Worm (Caenorhabditis elegans) whole organism, L3 larva: Measurements from ENCODE around the gene grl-12.

Experiments
- ZK546.5 ChIP-seq: sonication (generic microtip); optimal IDR thresholded peaks from 2 replicates; lab custom pipeline; 2017; ENCODE audit warnings: missing biosample characterization, missing genetic modification characterization
- ama-1 ChIP-seq: fragments of 150-350 bp; optimal IDR thresholded peaks from 2 replicates; lab custom pipeline; 2018
- ceh-16 ChIP-seq: sonication (generic microtip); optimal IDR thresholded peaks from 2 replicates; lab custom pipeline; 2017; ENCODE audit warnings: missing biosample characterization, missing genetic modification characterization
- ceh-28 ChIP-seq: fragments of 150-350 bp; optimal IDR thresholded peaks from 2 replicates; lab custom pipeline; 2014; ENCODE audit warnings: missing biosample characterization, missing genetic modification reagents, missing genetic modification characterization
- ceh-82 ChIP-seq: fragments of 150-350 bp; optimal IDR thresholded peaks from 2 replicates; lab custom pipeline; 2014; ENCODE audit warnings: missing biosample characterization, missing genetic modification characterization
- ceh-9 ChIP-seq: sonication (generic microtip); optimal IDR thresholded peaks from 2 replicates; lab custom pipeline; 2018; ENCODE audit warnings: missing biosample characterization, missing genetic modification characterization
- daf-12 ChIP-seq: fragments of 150-350 bp; optimal IDR thresholded peaks from 2 replicates; lab custom pipeline; 2014; ENCODE audit warnings: missing biosample characterization, missing genetic modification reagents, missing genetic modification characterization
- egl-27 ChIP-seq: sonication (generic microtip); optimal IDR thresholded peaks from 4 replicates; lab custom pipeline; 2017; ENCODE audit warnings: missing biosample characterization, missing genetic modification reagents, missing genetic modification characterization
- egl-5 ChIP-seq: fragments of 150-350 bp; optimal IDR thresholded peaks from 2 replicates; lab custom pipeline; 2017; ENCODE audit warnings: missing biosample characterization, missing genetic modification reagents, missing genetic modification characterization, inconsistent platforms
- elt-1 ChIP-seq: fragments of 150-350 bp; optimal IDR thresholded peaks from 2 replicates; lab custom pipeline; 2014; ENCODE audit warnings: missing biosample characterization, missing genetic modification characterization
- elt-2 ChIP-seq: sonication (generic microtip); optimal IDR thresholded peaks from 2 replicates; lab custom pipeline; 2016; ENCODE audit warnings: missing genetic modification reagents, mild to moderate bottlenecking, missing genetic modification characterization, missing compliant biosample characterization
- elt-3 ChIP-seq, 3 experiments: fragments of 150-350 bp in 1 of 3; sonication (generic microtip) in 2 of 3; optimal IDR thresholded peaks; 2 replicates in 2 of 3; 4 replicates in 1 of 3; lab custom pipeline; 2014 to 2017; ENCODE audit warnings: missing biosample characterization in 3 of 3, missing genetic modification characterization in 3 of 3
- eor-1 ChIP-seq, 2 experiments: fragments of 150-350 bp; optimal IDR thresholded peaks; 2 replicates each; lab custom pipeline; 2014 to 2018; ENCODE audit warnings: missing biosample characterization in 2 of 2, missing genetic modification characterization in 2 of 2
- fkh-10 ChIP-seq: sonication (generic microtip); optimal IDR thresholded peaks from 2 replicates; lab custom pipeline; 2017; ENCODE audit warnings: missing biosample characterization, missing genetic modification reagents, missing genetic modification characterization
- fkh-2 ChIP-seq: fragments of 150-350 bp; optimal IDR thresholded peaks from 2 replicates; lab custom pipeline; 2014; ENCODE audit warnings: missing biosample characterization, missing genetic modification reagents, missing genetic modification characterization
- fos-1 ChIP-seq: fragments of 150-350 bp; optimal IDR thresholded peaks from 2 replicates; lab custom pipeline; 2014; ENCODE audit warnings: missing biosample characterization, missing genetic modification characterization
- hmg-11 ChIP-seq: sonication (generic microtip); optimal IDR thresholded peaks from 2 replicates; lab custom pipeline; 2016; ENCODE audit warnings: missing genetic modification characterization, missing compliant biosample characterization
- jun-1 ChIP-seq: fragments of 150-350 bp; optimal IDR thresholded peaks from 2 replicates; lab custom pipeline; 2014; ENCODE audit warnings: missing biosample characterization, missing genetic modification reagents, missing genetic modification characterization
- lin-15B ChIP-seq: fragments of 150-350 bp; optimal IDR thresholded peaks from 2 replicates; lab custom pipeline; 2014; ENCODE audit warnings: missing biosample characterization, missing genetic modification characterization
- lin-39 ChIP-seq: fragments of 150-350 bp; optimal IDR thresholded peaks from 2 replicates; lab custom pipeline; 2018; ENCODE audit warnings: missing biosample characterization, missing genetic modification reagents, missing genetic modification characterization
- lsy-12 ChIP-seq: sonication (generic microtip); optimal IDR thresholded peaks from 2 replicates; lab custom pipeline; 2016; ENCODE audit warnings: mild to moderate bottlenecking, missing genetic modification characterization, missing compliant biosample characterization
- mdl-1 ChIP-seq: fragments of 150-350 bp; optimal IDR thresholded peaks from 2 replicates; lab custom pipeline; 2014; ENCODE audit warnings: missing biosample characterization, missing genetic modification characterization
- mml-1 ChIP-seq: fragments of 150-350 bp; sonication (generic microtip); optimal IDR thresholded peaks from 3 replicates; lab custom pipeline; 2014; ENCODE audit warnings: missing biosample characterization, missing genetic modification characterization
- nfya-1 ChIP-seq: sonication (generic microtip); optimal IDR thresholded peaks from 2 replicates; lab custom pipeline; 2017; ENCODE audit warnings: missing genetic modification characterization, mild to moderate bottlenecking, missing compliant biosample characterization, antibody characterized with exemption, moderate library complexity; ENCODE audit not compliant: insufficient read depth
- nhr-11 ChIP-seq: fragments of 150-350 bp; optimal IDR thresholded peaks from 2 replicates; lab custom pipeline; 2014; ENCODE audit warnings: missing biosample characterization, missing genetic modification characterization
- nhr-12 ChIP-seq: fragments of 150-350 bp; optimal IDR thresholded peaks from 2 replicates; lab custom pipeline; 2014; ENCODE audit warnings: missing biosample characterization, missing genetic modification characterization
- nhr-23 ChIP-seq: fragments of 150-350 bp; optimal IDR thresholded peaks from 2 replicates; lab custom pipeline; 2014; ENCODE audit warnings: missing biosample characterization, missing genetic modification reagents, missing genetic modification characterization
- nhr-237 ChIP-seq: fragments of 150-350 bp; optimal IDR thresholded peaks from 2 replicates; lab custom pipeline; 2014; ENCODE audit warnings: missing biosample characterization, missing genetic modification characterization
- nhr-25 ChIP-seq: sonication (generic microtip); optimal IDR thresholded peaks from 2 replicates; lab custom pipeline; 2017; ENCODE audit warnings: missing biosample characterization, missing genetic modification characterization
- nhr-28 ChIP-seq: fragments of 150-350 bp; optimal IDR thresholded peaks from 2 replicates; lab custom pipeline; 2014; ENCODE audit warnings: missing biosample characterization, missing genetic modification characterization
- nhr-43 ChIP-seq: sonication (generic microtip); optimal IDR thresholded peaks from 2 replicates; lab custom pipeline; 2016; ENCODE audit warnings: mild to moderate bottlenecking, missing genetic modification characterization, missing compliant biosample characterization; ENCODE audit not compliant: poor library complexity, severe bottlenecking
- nhr-67 ChIP-seq: fragments of 150-350 bp; optimal IDR thresholded peaks from 2 replicates; lab custom pipeline; 2014; ENCODE audit warnings: missing biosample characterization, missing genetic modification characterization
- nhr-76 ChIP-seq: fragments of 150-350 bp; sonication (generic microtip); optimal IDR thresholded peaks from 5 replicates; lab custom pipeline; 2014; ENCODE audit warnings: missing biosample characterization, missing genetic modification characterization
- nhr-77 ChIP-seq: fragments of 150-350 bp; optimal IDR thresholded peaks from 2 replicates; lab custom pipeline; 2014; ENCODE audit warnings: missing biosample characterization, missing genetic modification characterization
- pha-4 ChIP-seq: fragments of 150-350 bp; optimal IDR thresholded peaks from 2 replicates; lab custom pipeline; 2014; ENCODE audit warnings: missing biosample characterization, missing genetic modification reagents, missing genetic modification characterization
- pqm-1 ChIP-seq: fragments of 150-350 bp; optimal IDR thresholded peaks from 2 replicates; lab custom pipeline; 2017; ENCODE audit warnings: missing biosample characterization, missing genetic modification characterization, inconsistent platforms
- sea-2 ChIP-seq: fragments of 150-350 bp; sonication (generic microtip); optimal IDR thresholded peaks from 4 replicates; lab custom pipeline; 2014; ENCODE audit warnings: missing biosample characterization, missing genetic modification reagents, missing genetic modification characterization
- skn-1 ChIP-seq: fragments of 150-350 bp; optimal IDR thresholded peaks from 2 replicates; lab custom pipeline; 2014; ENCODE audit warnings: missing biosample characterization, missing genetic modification characterization
- snpc-4 ChIP-seq: fragments of 150-350 bp; optimal IDR thresholded peaks from 2 replicates; lab custom pipeline; 2014; ENCODE audit warnings: missing biosample characterization, missing genetic modification characterization
- tbx-2 ChIP-seq: sonication (generic microtip); optimal IDR thresholded peaks from 2 replicates; lab custom pipeline; 2016; ENCODE audit warnings: mild to moderate bottlenecking, missing genetic modification characterization, missing compliant biosample characterization
- unc-39 ChIP-seq: sonication (generic microtip); optimal IDR thresholded peaks from 4 replicates; lab custom pipeline; 2017; ENCODE audit warnings: missing biosample characterization, missing genetic modification characterization
- unc-62 ChIP-seq: fragments of 150-350 bp; sonication (generic microtip); optimal IDR thresholded peaks from 4 replicates; lab custom pipeline; 2014; ENCODE audit warnings: missing biosample characterization, missing genetic modification reagents, missing genetic modification characterization
- zag-1 ChIP-seq: fragments of 150-350 bp; optimal IDR thresholded peaks from 2 replicates; lab custom pipeline; 2014; ENCODE audit warnings: missing biosample characterization, missing genetic modification characterization
- ztf-11 ChIP-seq: fragments of 150-350 bp; optimal IDR thresholded peaks from 2 replicates; lab custom pipeline; 2014; ENCODE audit warnings: missing biosample characterization, missing genetic modification characterization
- ztf-4 ChIP-seq: fragments of 150-350 bp; optimal IDR thresholded peaks from 2 replicates; lab custom pipeline; 2014; ENCODE audit warnings: missing biosample characterization, missing genetic modification characterization

Gene grl-12

DNA sequence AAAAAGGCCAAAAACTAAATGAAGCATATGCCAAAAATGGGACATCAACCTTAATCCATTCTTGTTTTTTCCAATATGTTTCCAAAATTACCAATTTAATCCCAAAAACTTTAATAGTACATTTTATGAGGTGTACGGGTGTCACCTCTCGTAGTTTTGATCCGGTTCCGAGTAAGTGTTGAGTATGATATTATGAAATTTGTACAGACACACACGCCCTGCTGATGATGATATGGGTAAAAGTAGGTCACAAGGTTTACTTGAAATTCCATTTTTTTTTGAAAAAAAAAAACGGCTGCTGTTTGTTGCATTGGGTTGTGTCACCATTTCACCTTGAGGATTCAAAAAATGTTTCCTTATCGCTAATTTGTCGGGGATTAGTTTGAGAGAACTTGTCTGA is 21.1 kb upstream of the grl-12 start:
- no peak for TF ChIP-seq nhr-76 (tag; lab: Kevin White, UChicago)
- peak; percentile 10 for TF ChIP-seq nhr-23 (tag; lab: Kevin White, UChicago)
- TF ChIP-seq eor-1 (tag; optimal IDR thresholded peaks at IDR 0.05; lab: Kevin White, UChicago) = no peak
- TF ChIP-seq skn-1 (tag; lab: Kevin White, UChicago) = no peak
- no peak for TF ChIP-seq nhr-43
- no peak for TF ChIP-seq egl-27 (tag; lab: Kevin White, UChicago)
- TF ChIP-seq fkh-2 (tag; lab: Kevin White, UChicago) = no peak
- no peak for TF ChIP-seq ztf-11
- peak in 1 of 3 experiments; percentile 46 for TF ChIP-seq elt-3 (tag; optimal IDR thresholded peaks at IDR 0.05; lab: Kevin White, UChicago)
- no peak for TF ChIP-seq elt-1 (tag; lab: Kevin White, UChicago)
- no peak for TF ChIP-seq jun-1 (tag; lab: Kevin White, UChicago)
- peak; percentile 6 for TF ChIP-seq nhr-25 (tag; lab: Kevin White, UChicago)

ce11 chrV:8654460-8655419 is 17.9 kb upstream of the grl-12 start:
- TF ChIP-seq fkh-2 (tag; lab: Kevin White, UChicago) = no peak
- no peak for TF ChIP-seq nhr-237 (tag; lab: Kevin White, UChicago)
- TF ChIP-seq elt-2 (tag; lab: Kevin White, UChicago) = peak; percentile 90
- no peak for TF ChIP-seq sea-2 (GFP tag; lab: Kevin White, UChicago)
- no peak for TF ChIP-seq elt-3 (tag; optimal IDR thresholded peaks at IDR 0.05; lab: Kevin White, UChicago)
- no peak for TF ChIP-seq unc-62 (GFP tag; lab: Kevin White, UChicago)
- no peak for TF ChIP-seq ceh-82 (tag; lab: Kevin White, UChicago)
- TF ChIP-seq fos-1 = no peak
- TF ChIP-seq egl-27 (tag; lab: Kevin White, UChicago) = no peak
- TF ChIP-seq egl-5 = no peak
- no peak for TF ChIP-seq ztf-11
- no peak for TF ChIP-seq ceh-16 (tag; lab: Kevin White, UChicago)
- no peak for TF ChIP-seq elt-1 (tag; lab: Kevin White, UChicago)
- TF ChIP-seq nhr-11 = no peak
- peak; percentile 26 for TF ChIP-seq lin-39
- TF ChIP-seq unc-39 (tag; lab: Kevin White, UChicago) = no peak
- TF ChIP-seq mml-1 (tag; lab: Kevin White, UChicago) = no peak
- TF ChIP-seq snpc-4 (tag; lab: Kevin White, UChicago) = no peak
- TF ChIP-seq ZK546.5 (tag; lab: Kevin White, UChicago) = no peak
- TF ChIP-seq nhr-12 = no peak
- no peak for TF ChIP-seq lin-15B (tag; lab: Kevin White, UChicago)
- no peak for TF ChIP-seq skn-1 (tag; lab: Kevin White, UChicago)
- TF ChIP-seq nhr-28 (tag; lab: Kevin White, UChicago) = no peak
- TF ChIP-seq nhr-23 (tag; lab: Kevin White, UChicago) = no peak
- no peak for TF ChIP-seq ceh-9
- TF ChIP-seq ama-1 (lab: Kevin White, UChicago) = no peak
- TF ChIP-seq daf-12 = no peak
- TF ChIP-seq zag-1 (tag; lab: Kevin White, UChicago) = no peak
- no peak for TF ChIP-seq fkh-10 (GFP tag; lab: Kevin White, UChicago)
- no peak for TF ChIP-seq tbx-2 (tag; lab: Kevin White, UChicago)
- peak; percentile 73 for TF ChIP-seq jun-1 (tag; lab: Kevin White, UChicago)
- TF ChIP-seq nhr-67 = no peak
- TF ChIP-seq ceh-28 = no peak
- no peak for TF ChIP-seq nhr-77 (tag; lab: Kevin White, UChicago)
- TF ChIP-seq ztf-4 (tag; lab: Kevin White, UChicago) = no peak
- TF ChIP-seq mdl-1 = no peak
- TF ChIP-seq nhr-76 (tag; lab: Kevin White, UChicago) = peak; percentile 62
- TF ChIP-seq pha-4 (tag; lab: Kevin White, UChicago) = peak; percentile 45
- peak; percentile 18 for TF ChIP-seq nfya-1 (tag; lab: Kevin White, UChicago)
- no peak for TF ChIP-seq hmg-11 (tag; lab: Kevin White, UChicago)
- peak; percentile 83 for TF ChIP-seq pqm-1
- no peak for TF ChIP-seq lsy-12
